Worm (Caenorhabditis elegans): Measurements from ENCODE around the gene F28H6.7.

The F28H6.7 gene

DNA sequence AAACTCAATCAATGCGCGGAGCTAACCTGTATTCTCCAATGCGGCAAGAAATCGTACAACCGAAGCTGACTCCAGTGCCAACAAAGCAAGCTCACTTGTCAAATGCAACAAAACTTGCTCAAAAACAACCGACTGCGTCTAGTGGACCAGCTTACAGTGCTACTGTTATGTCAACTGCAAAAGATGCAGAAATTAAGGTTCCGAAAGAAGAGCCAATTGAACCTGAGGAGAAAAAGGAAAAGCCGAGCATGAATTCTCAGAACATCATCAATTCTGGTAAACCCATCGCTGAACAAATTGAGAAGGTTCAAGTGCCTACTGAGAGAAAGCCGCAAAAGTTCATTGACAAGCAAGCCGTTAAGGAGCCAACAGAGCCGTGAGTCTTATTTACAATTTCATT lies 15.6 kb downstream of the F28H6.7 start:
- no peak for TF ChIP-seq pax-1 (tag; optimal IDR thresholded peaks at IDR 0.05)
- no peak for TF ChIP-seq ceh-9 (tag; optimal IDR thresholded peaks at IDR 0.05)
- TF ChIP-seq ets-4 (tag; optimal IDR thresholded peaks at IDR 0.05), result no peak
- TF ChIP-seq unc-3 (GFP tag; conservative IDR thresholded peaks at IDR 0.05), result no peak
- TF ChIP-seq unc-3 (tag; optimal IDR thresholded peaks at IDR 0.05), result no peak
- no peak for TF ChIP-seq pha-4 (tag; optimal IDR thresholded peaks at IDR 0.05)
- no peak for TF ChIP-seq ceh-31 (tag; optimal IDR thresholded peaks at IDR 0.05)
- TF ChIP-seq ceh-2 (tag; optimal IDR thresholded peaks at IDR 0.05), result no peak

DNA sequence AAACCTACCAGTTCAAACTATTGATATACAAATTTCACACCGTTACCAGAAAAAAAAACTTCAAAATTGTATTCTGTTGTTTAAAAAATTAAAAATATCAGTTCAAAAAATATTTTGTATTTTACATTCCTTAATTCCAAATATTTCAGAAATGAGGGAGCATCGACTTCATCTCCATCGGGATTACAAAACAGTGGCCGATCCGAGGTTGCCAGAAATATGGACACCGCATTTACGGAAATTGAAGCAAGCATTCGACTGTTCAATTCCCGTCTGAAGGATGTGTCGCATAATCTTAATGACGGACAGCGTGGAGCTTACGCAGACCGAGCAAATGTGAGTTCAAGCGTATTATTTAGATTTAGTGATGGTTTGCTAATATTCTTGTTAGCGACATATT lies 16.8 kb downstream of the F28H6.7 start:
- no peak for TF ChIP-seq Y22D7AL.16 (tag; optimal IDR thresholded peaks at IDR 0.05)

DNA sequence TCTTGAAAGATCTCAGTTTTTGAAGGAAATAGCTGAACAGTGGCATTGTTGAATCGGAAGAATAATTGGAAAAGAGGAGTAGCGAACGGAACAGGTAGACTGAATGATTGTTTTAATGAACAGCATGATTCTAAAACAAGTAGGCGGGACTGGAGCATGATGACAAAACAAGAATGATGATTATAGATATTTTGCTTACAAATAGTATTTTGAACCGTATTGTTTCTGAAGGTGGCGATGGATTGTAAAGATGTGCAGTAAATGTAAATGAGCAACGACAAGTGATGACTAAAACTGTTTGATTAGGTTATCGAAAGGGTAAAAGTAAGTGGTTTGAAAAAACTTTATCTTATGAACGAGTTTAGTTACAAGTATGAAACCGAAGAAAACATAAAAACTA lies 18.3 kb downstream of the F28H6.7 start, which contains the start of gene F28H6.8:
F28H6.8 (minus strand) TSS at position 101 of the 400 bp plus-strand sequence.
- TF ChIP-seq T23F11.4 (GFP tag; optimal IDR thresholded peaks at IDR 0.05), result no peak
- no peak for TF ChIP-seq odd-2 (tag; optimal IDR thresholded peaks at IDR 0.05)
- no peak for TF ChIP-seq dve-1 (tag; optimal IDR thresholded peaks at IDR 0.05)
- TF ChIP-seq pax-1 (tag; optimal IDR thresholded peaks at IDR 0.05), result no peak
- TF ChIP-seq ceh-18 (tag; optimal IDR thresholded peaks at IDR 0.05), result no peak
- no peak for TF ChIP-seq hlh-6 (tag; optimal IDR thresholded peaks at IDR 0.05)
- no peak for TF ChIP-seq gmeb-2 (tag; optimal IDR thresholded peaks at IDR 0.05)
- TF ChIP-seq pat-9 (tag; optimal IDR thresholded peaks at IDR 0.05), result no peak
- TF ChIP-seq hlh-13 (GFP tag; optimal IDR thresholded peaks at IDR 0.05), result no peak

DNA sequence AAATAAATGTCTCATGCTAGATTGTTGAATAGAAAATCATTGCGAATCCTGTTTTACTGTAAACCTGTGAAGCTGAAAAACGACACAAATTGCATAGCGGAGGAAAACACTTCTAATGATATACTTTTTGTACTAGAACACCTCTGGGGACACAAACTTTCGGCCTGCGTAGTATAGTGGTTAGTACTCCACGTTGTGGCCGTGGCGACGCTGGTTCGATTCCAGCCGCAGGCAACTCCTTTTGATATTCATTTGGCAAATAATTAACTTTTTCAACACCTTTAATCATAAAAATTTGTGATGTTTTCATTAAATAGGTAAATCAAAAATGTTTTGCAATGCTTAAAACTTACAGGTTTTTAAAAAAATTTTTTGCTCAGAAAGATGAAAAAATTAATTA lies 19.0 kb downstream of the F28H6.7 start:
- TF ChIP-seq odd-2 (tag; optimal IDR thresholded peaks at IDR 0.05), result no peak
- no peak for TF ChIP-seq ref-2 (tag; optimal IDR thresholded peaks at IDR 0.05)
- no peak for TF ChIP-seq hlh-30 (tag; optimal IDR thresholded peaks at IDR 0.05; ENCODE audit: insufficient read depth)
- no peak for TF ChIP-seq tbx-2 (tag; optimal IDR thresholded peaks at IDR 0.05)
- no peak for TF ChIP-seq ztf-16 (tag; optimal IDR thresholded peaks at IDR 0.05)
- no peak for TF ChIP-seq pag-3 (tag; optimal IDR thresholded peaks at IDR 0.05; ENCODE audit: borderline replicate concordance)
- no peak for TF ChIP-seq unc-55 (GFP tag; optimal IDR thresholded peaks at IDR 0.05)
- no peak for TF ChIP-seq pha-2 (tag; optimal IDR thresholded peaks at IDR 0.05)
- no peak for TF ChIP-seq pha-4 (tag; optimal IDR thresholded peaks at IDR 0.05)
- TF ChIP-seq nhr-232 (tag; optimal IDR thresholded peaks at IDR 0.05), result no peak
- TF ChIP-seq gmeb-2 (tag; optimal IDR thresholded peaks at IDR 0.05), result no peak
- no peak for TF ChIP-seq T23F11.4 (GFP tag; optimal IDR thresholded peaks at IDR 0.05)
- no peak for TF ChIP-seq hlh-8 (tag; optimal IDR thresholded peaks at IDR 0.05)
- no peak for TF ChIP-seq K09A11.1 (tag; optimal IDR thresholded peaks at IDR 0.05; ENCODE audit: insufficient read depth)

DNA sequence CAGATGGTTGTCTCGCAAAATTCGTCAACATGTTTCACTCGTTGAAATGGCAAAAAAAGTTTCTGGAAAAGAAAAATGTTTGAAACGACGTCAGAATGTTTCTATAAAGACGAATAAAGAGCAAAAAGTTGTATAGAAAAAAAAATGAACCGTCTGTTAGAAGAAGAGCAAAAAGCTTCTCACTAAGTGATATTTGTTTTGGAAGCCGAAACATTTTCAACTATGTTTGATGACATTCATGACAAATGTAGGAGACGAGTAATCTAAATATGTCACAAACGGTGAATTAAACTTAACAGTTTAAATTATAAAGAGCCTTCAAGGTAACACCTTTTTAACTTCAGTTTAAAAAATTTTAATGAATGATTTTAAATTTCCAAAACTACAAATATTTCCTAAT lies 24.1 kb downstream of the F28H6.7 start, which contains the start of gene nkat-1:
nkat-1 (minus strand) TSS at position 101 of the 400 bp plus-strand sequence.
- TF ChIP-seq ztf-16 (tag; optimal IDR thresholded peaks at IDR 0.05) (no peak), lim-6 (tag; optimal IDR thresholded peaks at IDR 0.05) (no peak), lin-11 (tag; optimal IDR thresholded peaks at IDR 0.05) (no peak), pax-1 (tag; optimal IDR thresholded peaks at IDR 0.05) (no peak), hlh-13 (GFP tag; optimal IDR thresholded peaks at IDR 0.05) (no peak), ceh-45 (GFP tag; IDR thresholded peaks at IDR 0.05) (no peak), unc-3 (GFP tag; conservative IDR thresholded peaks at IDR 0.05) (no peak), unc-3 (tag; optimal IDR thresholded peaks at IDR 0.05) (no peak), ceh-2 (tag; optimal IDR thresholded peaks at IDR 0.05) (no peak), ceh-19 (GFP tag; optimal IDR thresholded peaks at IDR 0.05) (no peak), pqm-1 (tag; optimal IDR thresholded peaks at IDR 0.05) (no peak), T23F11.4 (GFP tag; optimal IDR thresholded peaks at IDR 0.05) (no peak)

DNA sequence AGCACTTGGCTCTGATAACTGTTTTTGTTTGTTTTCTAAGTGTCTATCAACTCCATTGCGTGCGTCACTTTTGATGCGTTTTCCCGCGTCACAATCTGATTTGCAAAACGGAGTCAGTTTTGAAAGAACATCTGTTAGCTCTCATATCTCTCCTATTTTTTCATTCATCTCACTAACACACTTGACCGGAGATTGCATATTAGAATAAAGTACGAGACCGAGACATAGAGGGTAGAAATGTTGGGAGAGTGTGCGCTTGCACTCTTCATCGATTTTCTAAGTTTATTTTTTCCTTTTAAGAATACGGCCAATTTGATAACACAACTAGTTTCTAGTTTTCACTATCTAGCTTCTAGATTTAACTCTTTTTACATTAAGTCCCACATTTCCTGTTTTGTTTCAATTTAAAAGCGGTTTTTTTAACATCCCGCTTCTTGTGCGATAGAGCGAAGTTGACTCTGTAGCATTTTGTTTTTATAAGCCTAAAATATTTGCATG lies 25.5 kb downstream of the F28H6.7 start:
- TF ChIP-seq K09A11.1 (tag; optimal IDR thresholded peaks at IDR 0.05; ENCODE audit: insufficient read depth) (no peak), unc-42 (tag; optimal IDR thresholded peaks at IDR 0.05) (peak; percentile 17), ceh-48 (tag; optimal IDR thresholded peaks at IDR 0.05) (peak; percentile 24), che-1 (tag; optimal IDR thresholded peaks at IDR 0.05) (no peak), syd-9 (tag; optimal IDR thresholded peaks at IDR 0.05) (no peak)

Measured in whole organism, late embryonic.